Worm (Caenorhabditis elegans): ENCODE data around the gene F56D5.6.

The F56D5.6 gene

ce11 chrIV:9396118-9396517 is 5.6 kb upstream of the F56D5.6 start, which contains the start of gene col-121:
Gene col-121, minus strand, starts transcription at chrIV:9396218.
- TF ChIP-seq F49E8.2 (tag; optimal IDR thresholded peaks at IDR 0.05; ENCODE audit: insufficient read depth), result no peak
- TF ChIP-seq egl-18 (GFP tag; IDR thresholded peaks at IDR 0.05), result no peak
- no peak for TF ChIP-seq lsl-1 (GFP tag; optimal IDR thresholded peaks at IDR 0.05)
- no peak for TF ChIP-seq B0019.2 (GFP tag; conservative IDR thresholded peaks at IDR 0.05)
- TF ChIP-seq nhr-179 (tag; optimal IDR thresholded peaks at IDR 0.05), result no peak
- no peak for TF ChIP-seq pha-4 (tag; optimal IDR thresholded peaks at IDR 0.05)
- no peak for TF ChIP-seq B0261.1 (tag; optimal IDR thresholded peaks at IDR 0.05)

- no peak for TF ChIP-seq let-607 (tag; optimal IDR thresholded peaks at IDR 0.05)
- TF ChIP-seq ccch-3 (GFP tag; optimal IDR thresholded peaks at IDR 0.05), result no peak
- no peak for TF ChIP-seq F52B5.7 (tag; optimal IDR thresholded peaks at IDR 0.05)
These were observed 4.4 kb upstream of the F56D5.6 start, which contains the start of gene F56D5.3 for ce11 chrIV:9397278-9397677. Gene F56D5.3, plus strand, starts transcription at chrIV:9397578.

ce11 chrIV:9398512-9398911 is 3.2 kb upstream of the F56D5.6 start, which contains the start of gene F56D5.2:
Gene F56D5.2, minus strand, starts transcription at chrIV:9398612.
- no peak for TF ChIP-seq ztf-22 (GFP tag; optimal IDR thresholded peaks at IDR 0.05)

- TF ChIP-seq dpl-1 (GFP tag; optimal IDR thresholded peaks at IDR 0.05) (peak; percentile 29), nfyb-1 (GFP tag; IDR thresholded peaks at IDR 0.05) (no peak), lin-35 (GFP tag; optimal IDR thresholded peaks at IDR 0.05) (peak in 1 of 3 experiments; percentile 64), let-607 (tag; optimal IDR thresholded peaks at IDR 0.05) (no peak), efl-1 (GFP tag; optimal IDR thresholded peaks at IDR 0.05) (peak; percentile 60), zfh-2 (GFP tag; conservative IDR thresholded peaks at IDR 0.05) (peak; percentile 58; the same call in 1 of the 2 replicates), Y56A3A.18 (GFP tag; IDR thresholded peaks at IDR 0.05) (0 out of 2 replicates have a peak, but pooled peaks have one; percentile 19), pbrm-1 (GFP tag; IDR thresholded peaks at IDR 0.05) (no peak), nfya-2 (GFP tag; IDR thresholded peaks at IDR 0.05) (no peak), mcd-1 (GFP tag; IDR thresholded peaks at IDR 0.05) (peak; percentile 96), K12H6.12 (tag; optimal IDR thresholded peaks at IDR 0.05) (no peak), lin-54 (GFP tag; optimal IDR thresholded peaks at IDR 0.05) (peak; percentile 84), K11D2.4 (GFP tag; IDR thresholded peaks at IDR 0.05) (0 out of 2 replicates have a peak, but pooled peaks have one; percentile 10), ztf-18 (tag; optimal IDR thresholded peaks at IDR 0.05) (no peak), somi-1 (GFP tag; optimal IDR thresholded peaks at IDR 0.05) (no peak)
These were observed 2.2 kb downstream of the F56D5.6 start for ce11 chrIV:9403761-9404420.

- TF ChIP-seq rpc-1 (optimal IDR thresholded peaks at IDR 0.05), result no peak
- TF ChIP-seq rpc-1 (tag; optimal IDR thresholded peaks at IDR 0.05), result no peak
- no peak for TF ChIP-seq C06A6.2 (GFP tag; conservative IDR thresholded peaks at IDR 0.05)
- TF ChIP-seq athp-1 (tag; optimal IDR thresholded peaks at IDR 0.05), result no peak
- TF ChIP-seq cebp-2 (GFP tag; IDR thresholded peaks at IDR 0.05), result no peak
- TF ChIP-seq zfh-2 (GFP tag; conservative IDR thresholded peaks at IDR 0.05), result no peak
- TF ChIP-seq bed-1 (GFP tag; IDR thresholded peaks at IDR 0.05), result no peak
- TF ChIP-seq ZK185.1 (tag; optimal IDR thresholded peaks at IDR 0.05; ENCODE audit: poor library complexity, severe bottlenecking), result no peak
- TF ChIP-seq ztf-18 (tag; optimal IDR thresholded peaks at IDR 0.05), result no peak
- TF ChIP-seq lag-1 (GFP tag; IDR thresholded peaks at IDR 0.05), result no peak
- no peak for TF ChIP-seq Y67H2A.10 (GFP tag; conservative IDR thresholded peaks at IDR 0.05)
- TF ChIP-seq egl-18 (GFP tag; IDR thresholded peaks at IDR 0.05), result no peak
- no peak for TF ChIP-seq Y53G8AR.9 (GFP tag; conservative IDR thresholded peaks at IDR 0.05)
- TF ChIP-seq dpl-1 (GFP tag; optimal IDR thresholded peaks at IDR 0.05), result no peak
- no peak for TF ChIP-seq B0035.1 (tag; optimal IDR thresholded peaks at IDR 0.05)
- TF ChIP-seq attf-5 (GFP tag; optimal IDR thresholded peaks at IDR 0.05), result no peak
- no peak for TF ChIP-seq nfyb-1 (GFP tag; IDR thresholded peaks at IDR 0.05)
- TF ChIP-seq ets-4 (GFP tag; optimal IDR thresholded peaks at IDR 0.05), result no peak
- TF ChIP-seq bed-2 (GFP tag; IDR thresholded peaks at IDR 0.05), result no peak
- TF ChIP-seq aptf-3 (GFP tag; IDR thresholded peaks at IDR 0.05), result no peak
- TF ChIP-seq cebp-1 (GFP tag; IDR thresholded peaks at IDR 0.05), result no peak
- TF ChIP-seq cebp-1 (tag; optimal IDR thresholded peaks at IDR 0.05), result no peak
These were observed 6.3 kb downstream of the F56D5.6 start, which contains the start of gene F56D5.5 for ce11 chrIV:9408004-9408403. Gene F56D5.5, minus strand, starts transcription at chrIV:9408104.

Data from whole organism, young adult.